Worm (Caenorhabditis elegans) whole organism, L3 larva: ENCODE measurements around the gene C50H2.5.

Source experiments
- R02D3.7 ChIP-seq: fragments of 150-350 bp; optimal IDR thresholded peaks from 2 replicates; lab custom pipeline; 2014; ENCODE audit warnings: missing biosample characterization, missing genetic modification characterization
- ZK546.5 ChIP-seq: sonication (generic microtip); optimal IDR thresholded peaks from 2 replicates; lab custom pipeline; 2017; ENCODE audit warnings: missing biosample characterization, missing genetic modification characterization
- ama-1 ChIP-seq: fragments of 150-350 bp; optimal IDR thresholded peaks from 2 replicates; lab custom pipeline; 2018
- elt-1 ChIP-seq: fragments of 150-350 bp; optimal IDR thresholded peaks from 2 replicates; lab custom pipeline; 2014; ENCODE audit warnings: missing biosample characterization, missing genetic modification characterization
- fkh-10 ChIP-seq: sonication (generic microtip); optimal IDR thresholded peaks from 2 replicates; lab custom pipeline; 2017; ENCODE audit warnings: missing biosample characterization, missing genetic modification reagents, missing genetic modification characterization
- lin-39 ChIP-seq: fragments of 150-350 bp; optimal IDR thresholded peaks from 2 replicates; lab custom pipeline; 2018; ENCODE audit warnings: missing biosample characterization, missing genetic modification reagents, missing genetic modification characterization
- nhr-237 ChIP-seq: fragments of 150-350 bp; optimal IDR thresholded peaks from 2 replicates; lab custom pipeline; 2014; ENCODE audit warnings: missing biosample characterization, missing genetic modification characterization
- nhr-77 ChIP-seq: fragments of 150-350 bp; optimal IDR thresholded peaks from 2 replicates; lab custom pipeline; 2014; ENCODE audit warnings: missing biosample characterization, missing genetic modification characterization
- unc-62 ChIP-seq: fragments of 150-350 bp; sonication (generic microtip); optimal IDR thresholded peaks from 4 replicates; lab custom pipeline; 2014; ENCODE audit warnings: missing biosample characterization, missing genetic modification reagents, missing genetic modification characterization
- ztf-11 ChIP-seq: fragments of 150-350 bp; optimal IDR thresholded peaks from 2 replicates; lab custom pipeline; 2014; ENCODE audit warnings: missing biosample characterization, missing genetic modification characterization

ce11 chrV:9962394-9962793 lies 43.9 kb downstream of the C50H2.5 start, which contains the start of gene madf-4:
- TF ChIP-seq elt-1 (tag; lab: Kevin White, UChicago), result no peak
- TF ChIP-seq ztf-11 (tag; lab: Kevin White, UChicago), result no peak
- no peak for TF ChIP-seq fkh-10 (GFP tag; lab: Kevin White, UChicago)
- no peak for TF ChIP-seq ZK546.5
- TF ChIP-seq lin-39 (tag; lab: Kevin White, UChicago), result no peak
- TF ChIP-seq R02D3.7 (tag; lab: Kevin White, UChicago), result no peak
- TF ChIP-seq nhr-77 (tag; lab: Kevin White, UChicago), result no peak
- no peak for TF ChIP-seq ama-1 (lab: Kevin White, UChicago)
- TF ChIP-seq unc-62 (GFP tag; lab: Kevin White, UChicago), result no peak
- TF ChIP-seq nhr-237, result no peak
